Fruit fly (Drosophila melanogaster): ENCODE measurements around the gene CG33159.

- TF ChIP-seq Hand (GFP tag; optimal IDR thresholded peaks at IDR 0.05), result no peak
- TF ChIP-seq CTCF (GFP tag; optimal IDR thresholded peaks at IDR 0.05), result no peak
- no peak for TF ChIP-seq CG1529 (GFP tag; optimal IDR thresholded peaks at IDR 0.05)
- TF ChIP-seq CG13775 (GFP tag; optimal IDR thresholded peaks at IDR 0.05), result no peak
- TF ChIP-seq CG17359 (tag; optimal IDR thresholded peaks at IDR 0.05), result no peak
- no peak for TF ChIP-seq CG17385 (GFP tag; optimal IDR thresholded peaks at IDR 0.05)
- no peak for TF ChIP-seq Meics (GFP tag; optimal IDR thresholded peaks at IDR 0.05)
These were observed 22.2 kb upstream of the CG33159 start for dm6 chr3L:3226458-3226783.
